Worm (Caenorhabditis elegans) whole organism, late embryonic: ENCODE measurements around the gene F11A5.15.

Source experiments
- F13H6.1 ChIP-seq: sonication (generic microtip); optimal IDR thresholded peaks from 2 replicates; lab custom pipeline; 2016; ENCODE audit warnings: missing genetic modification characterization, missing compliant biosample characterization
- ahr-1 ChIP-seq: sonication (generic microtip); optimal IDR thresholded peaks from 2 replicates; lab custom pipeline; 2016; ENCODE audit warnings: missing genetic modification characterization, missing compliant biosample characterization
- ama-1 ChIP-seq: fragments of 150-350 bp; optimal IDR thresholded peaks from 2 replicates; lab custom pipeline; 2014
- ceh-18 ChIP-seq: sonication (generic microtip); optimal IDR thresholded peaks from 2 replicates; lab custom pipeline; 2016; ENCODE audit warnings: missing genetic modification characterization, missing compliant biosample characterization
- ceh-30 ChIP-seq: fragments of 150-350 bp; optimal IDR thresholded peaks from 2 replicates; lab custom pipeline; 2014; ENCODE audit warnings: missing biosample characterization, missing genetic modification characterization
- ceh-31 ChIP-seq: sonication (generic microtip); optimal IDR thresholded peaks from 2 replicates; lab custom pipeline; 2016; ENCODE audit warnings: missing genetic modification characterization, missing compliant biosample characterization
- elt-2 ChIP-seq: sonication (generic microtip); optimal IDR thresholded peaks from 2 replicates; lab custom pipeline; 2016; ENCODE audit warnings: missing genetic modification reagents, missing genetic modification characterization, missing compliant biosample characterization
- gmeb-2 ChIP-seq: sonication (generic microtip); optimal IDR thresholded peaks from 2 replicates; lab custom pipeline; 2016; ENCODE audit warnings: missing genetic modification characterization, inconsistent platforms, missing compliant biosample characterization
- hlh-30 ChIP-seq: sonication (generic microtip); optimal IDR thresholded peaks from 2 replicates; lab custom pipeline; 2017; ENCODE audit warnings: antibody characterized with exemption, missing genetic modification characterization, missing compliant biosample characterization; ENCODE audit not compliant: insufficient read depth
- pha-4 ChIP-seq: fragments of 150-350 bp; optimal IDR thresholded peaks from 2 replicates; lab custom pipeline; 2018; ENCODE audit warnings: missing biosample characterization, missing genetic modification reagents, missing genetic modification characterization
- rnt-1 ChIP-seq: sonication (generic microtip); optimal IDR thresholded peaks from 2 replicates; lab custom pipeline; 2016; ENCODE audit warnings: missing genetic modification characterization, missing compliant biosample characterization
- tbx-7 ChIP-seq: sonication (generic microtip); optimal IDR thresholded peaks from 2 replicates; lab custom pipeline; 2016; ENCODE audit warnings: missing genotype, missing genetic modification characterization, missing compliant biosample characterization
- unc-55 ChIP-seq: sonication (generic microtip); optimal IDR thresholded peaks from 2 replicates; lab custom pipeline; 2017; ENCODE audit warnings: missing biosample characterization, missing genetic modification reagents, missing genetic modification characterization

ce11 chrV:16211713-16212112, 6.7 kb downstream of the F11A5.15 start:
- TF ChIP-seq ama-1 = no peak
- TF ChIP-seq ceh-18 (tag; lab: Kevin White, UChicago) = no peak
- no peak for TF ChIP-seq gmeb-2 (tag; lab: Kevin White, UChicago)
- TF ChIP-seq ceh-31 = no peak
- TF ChIP-seq F13H6.1 = no peak
- TF ChIP-seq tbx-7 (tag; lab: Kevin White, UChicago) = no peak
- no peak for TF ChIP-seq pha-4 (tag; lab: Kevin White, UChicago)
- no peak for TF ChIP-seq elt-2 (tag; lab: Kevin White, UChicago)
- TF ChIP-seq hlh-30 (tag; lab: Kevin White, UChicago) = no peak
- TF ChIP-seq ahr-1 (tag; lab: Kevin White, UChicago) = no peak
- TF ChIP-seq ceh-30 (tag; lab: Kevin White, UChicago) = no peak
- no peak for TF ChIP-seq unc-55 (GFP tag; lab: Kevin White, UChicago)
- no peak for TF ChIP-seq rnt-1
